Worm (Caenorhabditis elegans) whole organism, L4 larva: ENCODE results near the gene Y37D8A.19.

Experiments used
- D1046.2 ChIP-seq: fragments of 200-800 bp; sonication (Bioruptor generic); IDR thresholded peaks from 2 replicates; pipeline ENCODE4 v1.3.6; 2022; ENCODE audit warnings: missing genetic modification characterization, missing compliant biosample characterization
- F26F4.8 ChIP-seq: fragments of 200-800 bp; sonication (Bioruptor generic); conservative IDR thresholded peaks from 2 replicates; pipeline ENCODE4 v1.3.6; 2022; ENCODE audit warnings: missing genetic modification characterization, missing compliant biosample characterization
- F44E2.7 ChIP-seq: fragments of 200-800 bp; sonication (Bioruptor generic); IDR thresholded peaks from 2 replicates; pipeline ENCODE4 v2.1.2; 2022; ENCODE audit warnings: missing genetic modification characterization, missing compliant biosample characterization
- F49E8.2 ChIP-seq: sonication (generic microtip); optimal IDR thresholded peaks from 2 replicates; lab custom pipeline; 2016; ENCODE audit warnings: missing compliant biosample characterization, mild to moderate bottlenecking, missing genetic modification characterization, borderline replicate concordance
- Y75B8A.6 ChIP-seq: fragments of 200-800 bp; sonication (Bioruptor generic); IDR thresholded peaks from 2 replicates; pipeline ENCODE4 v1.3.6; 2022; ENCODE audit warnings: missing genetic modification reagents, missing genetic modification characterization, missing compliant biosample characterization
- aha-1 ChIP-seq: fragments of 150-350 bp; peaks from one replicate; lab custom pipeline; 2014; ENCODE audit warnings: missing biosample characterization, missing genetic modification characterization
- aly-2 ChIP-seq: sonication (generic microtip); optimal IDR thresholded peaks from 2 replicates; lab custom pipeline; 2018; ENCODE audit warnings: missing biosample characterization, missing genetic modification characterization
- ama-1 ChIP-seq: fragments of 150-350 bp; optimal IDR thresholded peaks from 2 replicates; lab custom pipeline; 2014; ENCODE audit warnings: inconsistent platforms, mixed read lengths
- ceh-32 ChIP-seq: sonication (generic microtip); optimal IDR thresholded peaks from 2 replicates; lab custom pipeline; 2016; ENCODE audit warnings: mild to moderate bottlenecking, missing genetic modification characterization, missing compliant biosample characterization; ENCODE audit not compliant: poor library complexity
- ceh-44 ChIP-seq: fragments of 200-800 bp; sonication (Bioruptor generic); IDR thresholded peaks from 2 replicates; pipeline ENCODE4 v1.3.6; 2022; ENCODE audit warnings: missing genetic modification reagents, missing genetic modification characterization, missing compliant biosample characterization
- ceh-62 ChIP-seq: sonication (generic microtip); optimal IDR thresholded peaks from 2 replicates; lab custom pipeline; 2017; ENCODE audit warnings: missing biosample characterization, missing genetic modification characterization
- cey-2 ChIP-seq: sonication (generic microtip); optimal IDR thresholded peaks from 3 replicates; lab custom pipeline; 2017; ENCODE audit warnings: missing genetic modification characterization, mild to moderate bottlenecking, missing compliant biosample characterization, antibody characterized with exemption, borderline replicate concordance; ENCODE audit not compliant: insufficient read depth
- ctbp-1 ChIP-seq: fragments of 200-800 bp; sonication (Bioruptor generic); IDR thresholded peaks from 2 replicates; pipeline ENCODE4 v1.3.6; 2022; ENCODE audit warnings: missing genetic modification reagents, missing genetic modification characterization, missing compliant biosample characterization
- daf-12 ChIP-seq: fragments of 150-350 bp; optimal IDR thresholded peaks from 2 replicates; lab custom pipeline; 2014; ENCODE audit warnings: missing biosample characterization, missing genetic modification reagents, missing genetic modification characterization
- daf-16 ChIP-seq, 3 experiments: sonication (generic microtip); optimal IDR thresholded peaks; 2 replicates each; lab custom pipeline; 2016 to 2017; ENCODE audit warnings: missing genetic modification characterization in 3 of 3, missing genetic modification reagents in 3 of 3, mild to moderate bottlenecking in 2 of 3, missing compliant biosample characterization in 2 of 3, missing biosample characterization in 1 of 3, moderate library complexity in 1 of 3
- daf-19 ChIP-seq: fragments of 200-800 bp; sonication (Bioruptor generic); conservative IDR thresholded peaks from 2 replicates; pipeline ENCODE4 v1.3.6; 2022; ENCODE audit warnings: missing genetic modification characterization, missing compliant biosample characterization
- daf-8 ChIP-seq: fragments of 200-800 bp; sonication (Bioruptor generic); IDR thresholded peaks from 2 replicates; pipeline ENCODE4 v1.3.6; 2022; ENCODE audit warnings: missing genetic modification characterization, missing compliant biosample characterization
- dmd-6 ChIP-seq: fragments of 200-800 bp; sonication (Bioruptor generic); IDR thresholded peaks from 2 replicates; pipeline ENCODE4 v1.3.6; 2022; ENCODE audit warnings: missing genetic modification reagents, missing genetic modification characterization, missing compliant biosample characterization
- dve-1 ChIP-seq: sonication (generic microtip); optimal IDR thresholded peaks from 2 replicates; lab custom pipeline; 2017; ENCODE audit warnings: antibody characterized with exemption, mild to moderate bottlenecking, missing genetic modification characterization, missing compliant biosample characterization; ENCODE audit not compliant: insufficient read depth
- fkh-10 ChIP-seq: fragments of 150-350 bp; optimal IDR thresholded peaks from 2 replicates; lab custom pipeline; 2014; ENCODE audit warnings: missing biosample characterization, missing genetic modification reagents, missing genetic modification characterization
- gei-8 ChIP-seq: fragments of 200-800 bp; sonication (Bioruptor generic); optimal IDR thresholded peaks from 2 replicates; lab custom pipeline; 2018; ENCODE audit warnings: mild to moderate bottlenecking, missing genetic modification characterization, missing compliant biosample characterization
- hlh-11 ChIP-seq: fragments of 200-800 bp; sonication (Bioruptor generic); optimal IDR thresholded peaks from 2 replicates; lab custom pipeline; 2018; ENCODE audit warnings: mild to moderate bottlenecking, missing genetic modification characterization, missing compliant biosample characterization
- jun-1 ChIP-seq: fragments of 150-350 bp; optimal IDR thresholded peaks from 2 replicates; lab custom pipeline; 2014; ENCODE audit warnings: missing biosample characterization, missing genetic modification reagents, missing genetic modification characterization
- lin-1 ChIP-seq: fragments of 200-800 bp; sonication (Bioruptor generic); IDR thresholded peaks from 2 replicates; pipeline ENCODE4 v1.3.6; 2022; ENCODE audit warnings: missing genetic modification reagents, missing genetic modification characterization, missing compliant biosample characterization
- lin-29 ChIP-seq: fragments of 200-800 bp; sonication (Bioruptor generic); IDR thresholded peaks from 2 replicates; pipeline ENCODE4 v1.3.6; 2022; ENCODE audit warnings: missing genetic modification reagents, missing genetic modification characterization, missing compliant biosample characterization
- lir-3 ChIP-seq: sonication (generic microtip); optimal IDR thresholded peaks from 2 replicates; lab custom pipeline; 2016; ENCODE audit warnings: mild to moderate bottlenecking, missing genetic modification characterization, missing compliant biosample characterization
- lsy-2 ChIP-seq, 2 experiments: fragments of 150-350 bp in 1 of 2; sonication (generic microtip) in 1 of 2; optimal IDR thresholded peaks; 2 replicates each; lab custom pipeline; 2014 to 2017; ENCODE audit warnings: missing biosample characterization in 2 of 2, missing genetic modification characterization in 2 of 2
- mdt-29 ChIP-seq: fragments of 200-800 bp; sonication (Bioruptor generic); IDR thresholded peaks from 2 replicates; pipeline ENCODE4 v1.3.6; 2022; ENCODE audit warnings: missing genetic modification reagents, missing genetic modification characterization, missing compliant biosample characterization
- mep-1 ChIP-seq: fragments of 150-350 bp; sonication (generic microtip); optimal IDR thresholded peaks from 3 replicates; lab custom pipeline; 2014; ENCODE audit warnings: missing biosample characterization, missing genetic modification characterization
- nhr-102 ChIP-seq: sonication (generic microtip); optimal IDR thresholded peaks from 2 replicates; lab custom pipeline; 2016; ENCODE audit warnings: mild to moderate bottlenecking, missing genetic modification characterization, moderate library complexity, missing compliant biosample characterization
- nhr-28 ChIP-seq: fragments of 150-350 bp; optimal IDR thresholded peaks from 2 replicates; lab custom pipeline; 2014; ENCODE audit warnings: missing biosample characterization, missing genetic modification characterization
- nhr-41 ChIP-seq: fragments of 200-800 bp; sonication (Bioruptor generic); IDR thresholded peaks from 2 replicates; pipeline ENCODE4 v1.3.6; 2022; ENCODE audit warnings: missing genetic modification reagents, missing genetic modification characterization, missing compliant biosample characterization
- nhr-6 ChIP-seq: fragments of 150-350 bp; optimal IDR thresholded peaks from 2 replicates; lab custom pipeline; 2014; ENCODE audit warnings: missing biosample characterization, missing genetic modification characterization
- pha-4 ChIP-seq, 2 experiments: fragments of 150-350 bp in 1 of 2; fragments of 200-800 bp in 1 of 2; sonication (Bioruptor generic) in 1 of 2; IDR thresholded peaks in 1 of 2; optimal IDR thresholded peaks in 1 of 2; 2 replicates each; pipeline versions ENCODE4 v1.3.6 to Lab custom; 2014 to 2022; ENCODE audit warnings: missing genetic modification characterization in 2 of 2, missing genetic modification reagents in 2 of 2, missing biosample characterization in 1 of 2, missing compliant biosample characterization in 1 of 2
- php-3 ChIP-seq: fragments of 200-800 bp; sonication (Bioruptor generic); IDR thresholded peaks from 2 replicates; pipeline ENCODE4 v1.3.6; 2022; ENCODE audit warnings: missing genetic modification reagents, missing genetic modification characterization, missing compliant biosample characterization
- rbr-2 ChIP-seq: sonication (generic microtip); optimal IDR thresholded peaks from 2 replicates; lab custom pipeline; 2016; ENCODE audit warnings: missing genotype, missing genetic modification characterization, missing compliant biosample characterization
- snpc-4 ChIP-seq: fragments of 150-350 bp; optimal IDR thresholded peaks from 2 replicates; lab custom pipeline; 2014; ENCODE audit warnings: missing biosample characterization, missing genetic modification characterization
- spr-1 ChIP-seq: sonication (generic microtip); optimal IDR thresholded peaks from 2 replicates; lab custom pipeline; 2016; ENCODE audit warnings: mild to moderate bottlenecking, missing genetic modification characterization, missing compliant biosample characterization
- tra-1 ChIP-seq: fragments of 200-800 bp; sonication (Bioruptor generic); IDR thresholded peaks from 2 replicates; pipeline ENCODE4 v1.3.6; 2022; ENCODE audit warnings: missing genetic modification reagents, missing genetic modification characterization, missing compliant biosample characterization
- unc-39 ChIP-seq: sonication (generic microtip); optimal IDR thresholded peaks from 2 replicates; lab custom pipeline; 2017; ENCODE audit warnings: missing biosample characterization, missing genetic modification characterization
- unc-62 ChIP-seq, 3 experiments: fragments of 150-350 bp in 1 of 3; sonication (generic microtip); optimal IDR thresholded peaks in 2 of 3; peaks in 1 of 3; 1 replicate in 1 of 3; 2 replicates in 2 of 3; lab custom pipeline; 2014 to 2017; ENCODE audit warnings: missing biosample characterization in 3 of 3, missing genetic modification characterization in 3 of 3, missing genetic modification reagents in 3 of 3, missing genotype in 1 of 3
- vab-7 ChIP-seq: fragments of 200-800 bp; sonication (Bioruptor generic); IDR thresholded peaks from 2 replicates; pipeline ENCODE4 v1.3.6; 2022; ENCODE audit warnings: missing genetic modification reagents, missing genetic modification characterization, missing compliant biosample characterization
- zfp-2 ChIP-seq: sonication (generic microtip); optimal IDR thresholded peaks from 2 replicates; lab custom pipeline; 2016; ENCODE audit warnings: mild to moderate bottlenecking, missing genetic modification characterization, missing compliant biosample characterization
- zip-11 ChIP-seq: fragments of 200-800 bp; sonication (Bioruptor generic); IDR thresholded peaks from 2 replicates; pipeline ENCODE4 v1.3.6; 2022; ENCODE audit warnings: missing genetic modification characterization, missing compliant biosample characterization
- ztf-11 ChIP-seq: fragments of 150-350 bp; optimal IDR thresholded peaks from 2 replicates; lab custom pipeline; 2014; ENCODE audit warnings: missing biosample characterization, missing genetic modification characterization

Y37D8A.19 gene

DNA sequence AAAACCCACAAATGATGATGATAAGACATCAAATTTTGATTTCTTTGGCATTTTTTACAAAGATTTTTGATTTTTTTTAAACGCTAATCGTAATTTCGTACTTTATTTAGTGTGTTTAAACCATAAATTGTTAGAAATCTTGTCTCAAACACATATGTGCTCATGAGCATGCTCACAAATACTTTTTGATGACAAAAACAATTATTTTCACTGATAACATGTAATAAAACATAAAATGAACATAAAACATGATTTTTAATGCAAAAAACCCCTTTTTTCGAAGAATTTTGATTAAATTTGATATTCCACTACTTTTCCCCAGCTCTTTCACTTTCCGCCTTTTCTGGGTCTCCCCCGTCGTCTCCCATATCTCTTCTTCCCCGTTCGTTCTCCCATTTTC lies 3.1 kb downstream of the Y37D8A.19 start:
- no peak for TF ChIP-seq daf-16 (GFP tag; optimal IDR thresholded peaks at IDR 0.05; lab: Kevin White, UChicago)
- peak; percentile 23 for TF ChIP-seq daf-16 (tag; optimal IDR thresholded peaks at IDR 0.05; lab: Kevin White, UChicago)
- peak; percentile 66; the same call in 1 of the 2 replicates for TF ChIP-seq php-3 (GFP tag; lab: Robert Waterston, UW)
- no peak for TF ChIP-seq mdt-29
- no peak for TF ChIP-seq snpc-4 (tag; lab: Kevin White, UChicago)

DNA sequence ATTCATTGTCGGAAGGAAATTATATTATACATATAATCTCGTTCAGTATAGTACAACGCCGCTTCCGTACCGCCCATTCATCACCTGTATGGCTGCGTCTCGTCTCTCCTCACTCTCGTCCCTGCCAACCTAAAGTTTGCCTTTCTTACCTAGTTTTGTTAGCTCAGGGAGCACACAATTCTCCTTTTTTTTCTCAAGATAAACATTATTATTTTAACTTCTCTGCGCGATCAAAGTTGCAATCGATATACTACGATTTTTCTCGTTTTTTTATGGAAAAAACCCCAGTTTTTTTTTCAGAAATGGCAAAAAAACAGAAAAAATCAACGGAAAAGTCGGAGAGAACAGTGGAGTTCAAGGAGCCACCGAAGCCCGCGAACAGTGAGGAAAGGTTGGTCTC lies 4.7 kb downstream of the Y37D8A.19 start, which contains the start of gene epg-3:
epg-3 (plus strand) TSS at position 301 of the 400 bp plus-strand sequence.
- no peak for TF ChIP-seq nhr-102
- peak; percentile 72 for TF ChIP-seq aha-1
- TF ChIP-seq unc-62 (GFP tag; optimal IDR thresholded peaks at IDR 0.05 in 1 of 2; lab: Kevin White, UChicago), result peak in 1 of 2 experiments; percentile 44
- TF ChIP-seq unc-62 (tag; optimal IDR thresholded peaks at IDR 0.05; lab: Kevin White, UChicago), result no peak
- TF ChIP-seq dmd-6 (GFP tag; lab: Robert Waterston, UW), result no peak

DNA sequence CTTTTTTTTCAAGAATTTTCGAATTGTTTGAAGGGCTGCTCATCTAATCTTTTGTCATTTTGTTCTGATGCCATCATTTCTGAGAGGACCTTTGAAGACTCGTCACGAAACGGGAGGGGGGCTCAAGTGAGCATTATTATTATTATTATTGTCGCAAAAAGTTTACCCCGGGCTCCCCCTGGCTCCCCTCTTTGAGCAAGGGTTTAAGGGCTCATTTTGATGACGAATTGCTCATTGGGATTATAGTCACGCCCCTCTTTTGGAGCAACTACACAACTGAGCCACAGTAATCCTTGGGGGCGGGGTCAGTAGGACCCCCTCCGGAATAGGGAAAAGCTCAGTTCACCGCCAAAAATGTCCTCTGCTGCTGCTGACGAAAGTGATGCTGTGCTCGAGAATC lies 12.6 kb downstream of the Y37D8A.19 start, which contains the start of gene unc-25:
unc-25 (plus strand) TSS at position 345 of the 400 bp plus-strand sequence.
- TF ChIP-seq gei-8 (GFP tag; lab: Kevin White, UChicago) (peak; percentile 6), nhr-6 (no peak), ctbp-1 (no peak), daf-12 (tag; lab: Kevin White, UChicago) (no peak), F49E8.2 (tag; lab: Kevin White, UChicago) (no peak), mdt-29 (0 out of 2 replicates have a peak, but pooled peaks have one; percentile 23), ceh-44 (GFP tag; lab: Robert Waterston, UW) (no peak), zfp-2 (tag; lab: Kevin White, UChicago) (no peak), unc-62 (GFP tag; optimal IDR thresholded peaks at IDR 0.05 in 1 of 2; lab: Kevin White, UChicago) (no peak), unc-62 (tag; optimal IDR thresholded peaks at IDR 0.05; lab: Kevin White, UChicago) (no peak), cey-2 (tag; lab: Kevin White, UChicago) (no peak), nhr-102 (no peak), nhr-28 (tag; lab: Kevin White, UChicago) (no peak), rbr-2 (peak; percentile 32), ceh-32 (no peak), spr-1 (no peak), Y75B8A.6 (GFP tag; lab: Robert Waterston, UW) (no peak), D1046.2 (GFP tag; lab: Robert Waterston, UW) (no peak), ztf-11 (tag; lab: Kevin White, UChicago) (no peak), F26F4.8 (no peak), lir-3 (tag; lab: Kevin White, UChicago) (no peak), dve-1 (peak; percentile 7), lin-29 (GFP tag; lab: Robert Waterston, UW) (no peak), daf-19 (no peak), pha-4 (GFP tag; IDR thresholded peaks at IDR 0.05; lab: Robert Waterston, UW) (peak; percentile 49; the same call in 1 of the 2 replicates), pha-4 (tag; optimal IDR thresholded peaks at IDR 0.05; lab: Kevin White, UChicago) (no peak), jun-1 (tag; lab: Kevin White, UChicago) (no peak), lsy-2 (tag; optimal IDR thresholded peaks at IDR 0.05; lab: Kevin White, UChicago) (peak in 1 of 2 experiments; percentile 14), fkh-10 (GFP tag; lab: Kevin White, UChicago) (peak; percentile 42), F44E2.7 (no peak), ceh-62 (tag; lab: Kevin White, UChicago) (no peak), hlh-11 (tag; lab: Kevin White, UChicago) (peak; percentile 3), zip-11 (GFP tag; lab: Robert Waterston, UW) (no peak), tra-1 (GFP tag; lab: Robert Waterston, UW) (no peak), nhr-41 (GFP tag; lab: Robert Waterston, UW) (no peak), aly-2 (no peak), mep-1 (tag; lab: Kevin White, UChicago) (no peak), vab-7 (no peak), daf-8 (GFP tag; lab: Robert Waterston, UW) (no peak), unc-39 (tag; lab: Kevin White, UChicago) (no peak), lin-1 (no peak), ama-1 (no peak), daf-16 (GFP tag; optimal IDR thresholded peaks at IDR 0.05; lab: Kevin White, UChicago) (no peak), daf-16 (tag; optimal IDR thresholded peaks at IDR 0.05; lab: Kevin White, UChicago) (no peak)
